Worm (Caenorhabditis elegans): ENCODE data around the gene F01F1.15.
A peak's percentile ranks its signal among the peaks of the same experiment; 100 is the strongest.

Gene F01F1.15

ce11 chrIII:5875705-5876104 is 6.4 kb upstream of the F01F1.15 start:
- TF ChIP-seq hnd-1 (tag; optimal IDR thresholded peaks at IDR 0.05) (no peak), pes-1 (GFP tag; IDR thresholded peaks at IDR 0.05) (no peak), flt-1 (GFP tag; IDR thresholded peaks at IDR 0.05) (no peak), ama-1 (optimal IDR thresholded peaks at IDR 0.05) (no peak)

DNA sequence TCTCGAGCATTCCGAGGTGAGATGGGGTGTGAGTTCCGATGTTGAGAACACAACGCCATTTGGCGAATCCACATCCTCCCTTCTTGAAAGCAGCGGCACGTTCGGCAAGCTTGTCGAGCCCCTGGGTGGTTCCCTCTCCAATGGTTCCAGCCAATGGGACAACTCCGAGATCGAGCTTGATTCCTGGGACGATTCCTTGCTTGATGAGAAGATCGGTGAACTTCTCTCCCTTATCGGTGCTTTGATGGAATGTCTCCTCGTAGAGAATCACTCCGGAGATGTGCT is 6.0 kb upstream of the F01F1.15 start:
- TF ChIP-seq flt-1 (GFP tag; IDR thresholded peaks at IDR 0.05) (no peak), sea-1 (GFP tag; conservative IDR thresholded peaks at IDR 0.05) (no peak), ceh-13 (GFP tag; optimal IDR thresholded peaks at IDR 0.05) (no peak), ama-1 (optimal IDR thresholded peaks at IDR 0.05) (no peak), B0310.2 (tag; optimal IDR thresholded peaks at IDR 0.05) (no peak), hnd-1 (tag; optimal IDR thresholded peaks at IDR 0.05) (no peak), ets-7 (tag; optimal IDR thresholded peaks at IDR 0.05) (no peak), hmbx-1 (tag; optimal IDR thresholded peaks at IDR 0.05) (no peak), pes-1 (GFP tag; IDR thresholded peaks at IDR 0.05) (no peak), tbx-11 (GFP tag; IDR thresholded peaks at IDR 0.05) (no peak), scrt-1 (GFP tag; IDR thresholded peaks at IDR 0.05) (no peak), hmg-4 (GFP tag; optimal IDR thresholded peaks at IDR 0.05) (no peak), aly-1 (tag; optimal IDR thresholded peaks at IDR 0.05) (no peak)

DNA sequence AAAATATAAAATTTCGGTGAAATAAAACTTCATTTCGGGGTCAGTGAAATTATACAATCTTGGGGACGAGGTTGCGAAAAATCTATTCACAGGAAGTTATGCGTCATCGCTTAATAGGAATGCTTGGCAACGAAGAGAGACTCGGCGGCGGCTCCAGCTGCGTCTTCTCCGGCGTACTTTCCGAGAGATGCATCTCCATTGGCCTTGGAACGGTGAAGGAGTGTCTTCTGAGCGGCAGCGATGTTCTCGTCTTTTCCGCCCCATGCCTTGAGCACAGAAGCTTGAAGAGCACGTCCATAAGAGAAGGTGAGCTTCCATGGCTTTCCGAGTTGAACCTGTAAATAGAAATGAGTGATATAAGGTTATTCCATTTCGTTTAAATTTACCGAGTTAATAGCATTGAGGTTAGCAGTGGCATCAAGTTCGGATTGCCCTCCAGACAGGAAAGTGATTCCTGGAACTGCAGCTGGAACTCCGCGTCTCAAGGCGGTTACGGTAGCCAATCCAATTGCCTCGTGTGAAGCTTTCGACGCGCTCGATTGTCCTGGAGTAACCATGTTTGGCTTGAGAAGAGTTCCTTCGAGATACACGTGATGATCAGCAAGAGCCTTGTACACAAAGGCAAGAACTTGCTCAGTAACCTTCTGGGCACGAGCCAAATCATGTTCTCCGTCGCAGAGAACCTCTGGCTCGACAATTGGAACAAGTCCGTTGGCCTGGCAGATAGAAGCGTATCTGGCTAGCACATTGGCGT is 5.5 kb upstream of the F01F1.15 start:
- no peak for TF ChIP-seq tbx-37 (GFP tag; conservative IDR thresholded peaks at IDR 0.05)
- no peak for TF ChIP-seq F13C5.2 (tag; optimal IDR thresholded peaks at IDR 0.05)
- no peak for TF ChIP-seq B0310.2 (tag; optimal IDR thresholded peaks at IDR 0.05)
- no peak for TF ChIP-seq ceh-36 (tag; optimal IDR thresholded peaks at IDR 0.05)

ce11 chrIII:5874263-5874662 is 4.9 kb upstream of the F01F1.15 start:
- TF ChIP-seq tbx-37 (GFP tag; conservative IDR thresholded peaks at IDR 0.05), result no peak
- TF ChIP-seq tra-4 (tag; optimal IDR thresholded peaks at IDR 0.05), result no peak
- TF ChIP-seq hnd-1 (tag; optimal IDR thresholded peaks at IDR 0.05), result no peak
- TF ChIP-seq ceh-13 (GFP tag; optimal IDR thresholded peaks at IDR 0.05), result no peak
- no peak for TF ChIP-seq ets-7 (tag; optimal IDR thresholded peaks at IDR 0.05)
- TF ChIP-seq B0310.2 (tag; optimal IDR thresholded peaks at IDR 0.05), result no peak
- no peak for TF ChIP-seq pes-1 (GFP tag; IDR thresholded peaks at IDR 0.05)
- no peak for TF ChIP-seq hmbx-1 (tag; optimal IDR thresholded peaks at IDR 0.05)
- no peak for TF ChIP-seq ama-1 (optimal IDR thresholded peaks at IDR 0.05)
- TF ChIP-seq F13C5.2 (tag; optimal IDR thresholded peaks at IDR 0.05), result no peak
- TF ChIP-seq scrt-1 (GFP tag; IDR thresholded peaks at IDR 0.05), result no peak
- TF ChIP-seq flt-1 (GFP tag; IDR thresholded peaks at IDR 0.05), result no peak
- no peak for TF ChIP-seq ceh-36 (tag; optimal IDR thresholded peaks at IDR 0.05)
- no peak for TF ChIP-seq aly-1 (tag; optimal IDR thresholded peaks at IDR 0.05)
- TF ChIP-seq sea-1 (GFP tag; conservative IDR thresholded peaks at IDR 0.05), result no peak

DNA sequence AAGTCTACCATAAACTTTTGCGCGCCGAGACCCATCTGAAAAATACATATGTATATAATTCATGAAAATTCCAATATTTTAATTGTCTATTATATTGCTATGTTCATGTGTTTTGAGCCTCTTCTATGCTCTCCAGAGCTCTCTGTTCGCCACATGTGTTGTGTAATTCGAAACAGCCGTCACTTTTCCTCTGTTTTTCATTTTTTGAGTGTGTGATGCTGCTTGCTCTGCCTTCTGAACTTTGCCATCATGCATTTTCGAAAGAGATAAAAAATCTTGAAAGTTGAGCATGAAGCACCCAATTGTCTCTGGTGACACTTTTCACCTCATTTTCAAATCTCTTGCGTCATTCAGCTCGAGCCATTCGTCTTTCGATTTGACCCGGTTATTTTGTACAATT is 3.0 kb upstream of the F01F1.15 start:
- TF ChIP-seq tbx-11 (GFP tag; IDR thresholded peaks at IDR 0.05) (no peak), pes-1 (GFP tag; IDR thresholded peaks at IDR 0.05) (no peak), scrt-1 (GFP tag; IDR thresholded peaks at IDR 0.05) (no peak), B0310.2 (tag; optimal IDR thresholded peaks at IDR 0.05) (no peak), ets-7 (tag; optimal IDR thresholded peaks at IDR 0.05) (no peak)

- TF ChIP-seq ceh-36 (tag; optimal IDR thresholded peaks at IDR 0.05) (no peak), flt-1 (GFP tag; IDR thresholded peaks at IDR 0.05) (no peak), tbx-11 (GFP tag; IDR thresholded peaks at IDR 0.05) (no peak), ceh-13 (GFP tag; optimal IDR thresholded peaks at IDR 0.05) (no peak), aly-1 (tag; optimal IDR thresholded peaks at IDR 0.05) (no peak), scrt-1 (GFP tag; IDR thresholded peaks at IDR 0.05) (no peak), ama-1 (optimal IDR thresholded peaks at IDR 0.05) (no peak), tbx-37 (GFP tag; conservative IDR thresholded peaks at IDR 0.05) (peak; percentile 66; the same call in 1 of the 2 replicates), hmg-4 (GFP tag; optimal IDR thresholded peaks at IDR 0.05) (no peak), ets-7 (tag; optimal IDR thresholded peaks at IDR 0.05) (no peak), F13C5.2 (tag; optimal IDR thresholded peaks at IDR 0.05) (no peak), hmbx-1 (tag; optimal IDR thresholded peaks at IDR 0.05) (no peak), pes-1 (GFP tag; IDR thresholded peaks at IDR 0.05) (peak; percentile 53; the same call in 1 of the 2 replicates), B0310.2 (tag; optimal IDR thresholded peaks at IDR 0.05) (no peak)
Measured at ce11 chrIII:5871760-5872159, 2.4 kb upstream of the F01F1.15 start, which contains the start of the genes F01F1.11 and F01F1.3. Gene F01F1.11, minus strand, starts transcription at chrIII:5871877. Gene F01F1.3, plus strand, starts transcription at chrIII:5871938.

DNA sequence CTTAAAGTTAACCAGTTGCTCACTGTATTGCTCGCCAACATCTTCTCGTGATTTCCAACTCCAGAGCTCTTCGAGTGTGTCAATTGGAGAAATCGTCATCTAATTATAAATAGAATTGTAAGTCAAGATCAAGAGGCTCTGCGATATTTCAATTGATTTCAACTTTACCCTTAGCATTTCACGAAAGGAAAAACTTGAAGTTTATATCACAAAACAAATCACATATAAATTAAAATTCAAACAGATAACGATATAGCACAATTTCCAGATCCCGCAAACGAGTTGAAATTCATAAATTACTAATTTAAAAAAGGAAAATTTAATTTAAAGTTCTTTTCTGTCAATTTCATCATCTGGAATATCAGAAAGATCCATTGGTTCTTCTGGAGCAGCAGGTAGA is 928 bp downstream of the F01F1.15 start, which contains the start of gene eng-1:
Gene eng-1, minus strand, starts transcription at position 101 of the 400 bp plus-strand sequence.
- TF ChIP-seq aly-1 (tag; optimal IDR thresholded peaks at IDR 0.05) (no peak), ama-1 (optimal IDR thresholded peaks at IDR 0.05) (no peak), tra-4 (tag; optimal IDR thresholded peaks at IDR 0.05) (no peak), flt-1 (GFP tag; IDR thresholded peaks at IDR 0.05) (no peak), ceh-36 (tag; optimal IDR thresholded peaks at IDR 0.05) (no peak), ceh-13 (GFP tag; optimal IDR thresholded peaks at IDR 0.05) (no peak), tbx-11 (GFP tag; IDR thresholded peaks at IDR 0.05) (no peak), ets-7 (tag; optimal IDR thresholded peaks at IDR 0.05) (no peak), hmg-4 (GFP tag; optimal IDR thresholded peaks at IDR 0.05) (no peak), pes-1 (GFP tag; IDR thresholded peaks at IDR 0.05) (no peak), scrt-1 (GFP tag; IDR thresholded peaks at IDR 0.05) (no peak), sea-1 (GFP tag; conservative IDR thresholded peaks at IDR 0.05) (no peak), hnd-1 (tag; optimal IDR thresholded peaks at IDR 0.05) (no peak), F13C5.2 (tag; optimal IDR thresholded peaks at IDR 0.05) (no peak), hmbx-1 (tag; optimal IDR thresholded peaks at IDR 0.05) (no peak), tbx-37 (GFP tag; conservative IDR thresholded peaks at IDR 0.05) (no peak), B0310.2 (tag; optimal IDR thresholded peaks at IDR 0.05) (no peak)

- TF ChIP-seq ama-1 (optimal IDR thresholded peaks at IDR 0.05) (no peak), F13C5.2 (tag; optimal IDR thresholded peaks at IDR 0.05) (no peak), tbx-37 (GFP tag; conservative IDR thresholded peaks at IDR 0.05) (no peak), hmbx-1 (tag; optimal IDR thresholded peaks at IDR 0.05) (no peak), hmg-4 (GFP tag; optimal IDR thresholded peaks at IDR 0.05) (no peak), ets-7 (tag; optimal IDR thresholded peaks at IDR 0.05) (no peak), ceh-13 (GFP tag; optimal IDR thresholded peaks at IDR 0.05) (no peak), aly-1 (tag; optimal IDR thresholded peaks at IDR 0.05) (no peak), sea-1 (GFP tag; conservative IDR thresholded peaks at IDR 0.05) (no peak), ceh-36 (tag; optimal IDR thresholded peaks at IDR 0.05) (no peak), tra-4 (tag; optimal IDR thresholded peaks at IDR 0.05) (no peak), scrt-1 (GFP tag; IDR thresholded peaks at IDR 0.05) (no peak), hnd-1 (tag; optimal IDR thresholded peaks at IDR 0.05) (no peak), pes-1 (GFP tag; IDR thresholded peaks at IDR 0.05) (no peak), tbx-11 (GFP tag; IDR thresholded peaks at IDR 0.05) (no peak), B0310.2 (tag; optimal IDR thresholded peaks at IDR 0.05) (no peak), flt-1 (GFP tag; IDR thresholded peaks at IDR 0.05) (no peak)
Measured at ce11 chrIII:5864270-5864669, 5.1 kb downstream of the F01F1.15 start, which contains the start of gene rabn-5. Gene rabn-5, plus strand, starts transcription at chrIII:5864553.
